Worm (Caenorhabditis elegans) whole organism, young adult: ENCODE results near the gene H04J21.1.

Source experiments
- B0035.1 ChIP-seq: sonication (generic microtip); optimal IDR thresholded peaks from 2 replicates; lab custom pipeline; 2016; ENCODE audit warnings: missing genetic modification characterization, mild to moderate bottlenecking, missing compliant biosample characterization, missing genotype, missing genetic modification reagents
- B0336.3 ChIP-seq: fragments of 200-800 bp; sonication (Bioruptor generic); IDR thresholded peaks from 2 replicates; pipeline ENCODE4 v1.3.6; 2022; ENCODE audit warnings: missing genetic modification characterization, missing compliant biosample characterization
- C06A6.2 ChIP-seq: fragments of 200-800 bp; sonication (Bioruptor generic); conservative IDR thresholded peaks from 2 replicates; pipeline ENCODE4 v1.3.6; 2022; ENCODE audit warnings: missing genetic modification characterization, missing compliant biosample characterization
- F23B12.7 ChIP-seq: sonication (generic microtip); optimal IDR thresholded peaks from 2 replicates; lab custom pipeline; 2017; ENCODE audit warnings: missing genetic modification characterization, mild to moderate bottlenecking, missing compliant biosample characterization, antibody characterized with exemption, moderate library complexity; ENCODE audit not compliant: insufficient read depth
- F52B5.7 ChIP-seq: sonication (generic microtip); optimal IDR thresholded peaks from 2 replicates; lab custom pipeline; 2016; ENCODE audit warnings: mild to moderate bottlenecking, missing genetic modification characterization, missing compliant biosample characterization
- F57C9.4 ChIP-seq: sonication (generic microtip); optimal IDR thresholded peaks from 2 replicates; lab custom pipeline; 2017; ENCODE audit warnings: mild to moderate bottlenecking, missing genetic modification characterization, missing compliant biosample characterization
- K12H6.12 ChIP-seq: fragments of 200-800 bp; sonication (Bioruptor generic); optimal IDR thresholded peaks from 2 replicates; lab custom pipeline; 2018; ENCODE audit warnings: mild to moderate bottlenecking, missing genetic modification characterization, missing compliant biosample characterization
- Y79H2A.3 ChIP-seq: fragments of 200-800 bp; sonication (Bioruptor generic); conservative IDR thresholded peaks from 2 replicates; pipeline ENCODE4 v1.3.6; 2022; ENCODE audit warnings: missing genetic modification reagents, missing genetic modification characterization, missing compliant biosample characterization
- Y95B8A.8 ChIP-seq: fragments of 200-800 bp; sonication (Bioruptor generic); IDR thresholded peaks from 2 replicates; pipeline ENCODE4 v1.3.6; 2022; ENCODE audit warnings: missing genetic modification reagents, missing genetic modification characterization, missing compliant biosample characterization
- aptf-3 ChIP-seq: fragments of 200-800 bp; sonication (Bioruptor generic); IDR thresholded peaks from 2 replicates; pipeline ENCODE4 v1.3.6; 2022; ENCODE audit warnings: missing genetic modification characterization, missing compliant biosample characterization
- atf-7 ChIP-seq: sonication (generic microtip); optimal IDR thresholded peaks from 2 replicates; lab custom pipeline; 2017; ENCODE audit warnings: mild to moderate bottlenecking, missing genetic modification characterization, missing compliant biosample characterization
- athp-1 ChIP-seq: sonication (generic microtip); optimal IDR thresholded peaks from 2 replicates; lab custom pipeline; 2017; ENCODE audit warnings: mild to moderate bottlenecking, missing genetic modification characterization, missing compliant biosample characterization
- attf-3 ChIP-seq: fragments of 200-800 bp; sonication (Bioruptor generic); conservative IDR thresholded peaks from 2 replicates; pipeline ENCODE4 v1.3.6; 2022; ENCODE audit warnings: missing genetic modification reagents, missing genetic modification characterization, missing compliant biosample characterization
- attf-5 ChIP-seq: fragments of 200-800 bp; sonication (Bioruptor generic); optimal IDR thresholded peaks from 2 replicates; lab custom pipeline; 2018; ENCODE audit warnings: mild to moderate bottlenecking, missing genetic modification characterization, missing compliant biosample characterization
- ccch-3 ChIP-seq: fragments of 200-800 bp; sonication (Bioruptor generic); optimal IDR thresholded peaks from 2 replicates; lab custom pipeline; 2018; ENCODE audit warnings: mild to moderate bottlenecking, missing genetic modification characterization, missing compliant biosample characterization
- cebp-2 ChIP-seq: fragments of 200-800 bp; sonication (Bioruptor generic); IDR thresholded peaks from 2 replicates; pipeline ENCODE4 v1.3.6; 2022; ENCODE audit warnings: missing genetic modification characterization, missing compliant biosample characterization
- dpl-1 ChIP-seq: fragments of 150-350 bp; optimal IDR thresholded peaks from 2 replicates; lab custom pipeline; 2014; ENCODE audit warnings: missing biosample characterization, missing genetic modification reagents, missing genetic modification characterization
- efl-1 ChIP-seq: fragments of 150-350 bp; optimal IDR thresholded peaks from 2 replicates; lab custom pipeline; 2014; ENCODE audit warnings: missing biosample characterization, missing genetic modification reagents, missing genetic modification characterization
- egl-44 ChIP-seq: fragments of 200-800 bp; sonication (Bioruptor generic); IDR thresholded peaks from 2 replicates; pipeline ENCODE4 v1.3.6; 2022; ENCODE audit warnings: missing genetic modification reagents, missing genetic modification characterization, missing compliant biosample characterization
- ekl-4 ChIP-seq: fragments of 200-800 bp; sonication (Bioruptor generic); IDR thresholded peaks from 2 replicates; pipeline ENCODE4 v1.3.6; 2022; ENCODE audit warnings: missing genetic modification reagents, missing genetic modification characterization, missing compliant biosample characterization
- ets-4 ChIP-seq: fragments of 200-800 bp; sonication (Bioruptor generic); optimal IDR thresholded peaks from 2 replicates; lab custom pipeline; 2018; ENCODE audit warnings: mild to moderate bottlenecking, missing genetic modification characterization, missing compliant biosample characterization
- hlh-12 ChIP-seq: sonication (generic microtip); optimal IDR thresholded peaks from 2 replicates; lab custom pipeline; 2016; ENCODE audit warnings: missing genetic modification characterization, missing compliant biosample characterization
- hmg-20 ChIP-seq: fragments of 200-800 bp; sonication (Bioruptor generic); IDR thresholded peaks from 2 replicates; pipeline ENCODE4 v1.3.6; 2022; ENCODE audit warnings: missing genetic modification reagents, missing genetic modification characterization, missing compliant biosample characterization
- let-607 ChIP-seq, 2 experiments: fragments of 200-800 bp in 1 of 2; sonication (Bioruptor generic) in 1 of 2; sonication (generic microtip) in 1 of 2; optimal IDR thresholded peaks; 2 replicates each; lab custom pipeline; 2016 to 2018; ENCODE audit warnings: mild to moderate bottlenecking in 2 of 2, missing compliant biosample characterization in 2 of 2, missing genetic modification characterization in 2 of 2, moderate library complexity in 2 of 2, missing genotype in 1 of 2
- lin-35 ChIP-seq, 3 experiments: fragments of 150-350 bp in 2 of 3; sonication (generic microtip) in 1 of 3; optimal IDR thresholded peaks; 2 replicates each; lab custom pipeline; 2014 to 2018; ENCODE audit warnings: missing biosample characterization in 3 of 3, missing genetic modification characterization in 3 of 3, missing genetic modification reagents in 3 of 3
- lin-54 ChIP-seq: fragments of 200-800 bp; sonication (Bioruptor generic); optimal IDR thresholded peaks from 2 replicates; lab custom pipeline; 2018; ENCODE audit warnings: mild to moderate bottlenecking, missing genetic modification characterization, missing compliant biosample characterization
- lsl-1 ChIP-seq: fragments of 200-800 bp; sonication (Bioruptor generic); optimal IDR thresholded peaks from 2 replicates; lab custom pipeline; 2018; ENCODE audit warnings: mild to moderate bottlenecking, missing genetic modification characterization, moderate library complexity, missing compliant biosample characterization
- mcd-1 ChIP-seq: fragments of 200-800 bp; sonication (Bioruptor generic); IDR thresholded peaks from 2 replicates; pipeline ENCODE4 v1.3.6; 2022; ENCODE audit warnings: missing genetic modification reagents, missing genetic modification characterization, missing compliant biosample characterization
- mes-4 ChIP-seq: sonication (generic microtip); optimal IDR thresholded peaks from 2 replicates; lab custom pipeline; 2016; ENCODE audit warnings: missing genotype, missing genetic modification characterization, missing compliant biosample characterization
- nfyb-1 ChIP-seq: fragments of 200-800 bp; sonication (Bioruptor generic); IDR thresholded peaks from 2 replicates; pipeline ENCODE4 v1.3.6; 2022; ENCODE audit warnings: missing genetic modification reagents, missing genetic modification characterization, missing compliant biosample characterization
- pha-4 ChIP-seq: fragments of 150-350 bp; sonication (generic microtip); optimal IDR thresholded peaks from 2 replicates; lab custom pipeline; 2014; ENCODE audit warnings: missing biosample characterization, missing genetic modification reagents, missing genetic modification characterization
- rec-8 ChIP-seq, 2 experiments: sonication (generic microtip); optimal IDR thresholded peaks; 2 replicates each; lab custom pipeline; 2016; ENCODE audit warnings: mild to moderate bottlenecking in 2 of 2, missing genetic modification characterization in 2 of 2, missing genetic modification reagents in 2 of 2, missing genotype in 2 of 2, missing biosample characterization in 1 of 2, missing compliant biosample characterization in 1 of 2, moderate library complexity in 1 of 2
- repo-1 ChIP-seq: sonication (generic microtip); optimal IDR thresholded peaks from 2 replicates; lab custom pipeline; 2017; ENCODE audit warnings: mild to moderate bottlenecking, missing genetic modification characterization, missing compliant biosample characterization
- snpc-3.4 ChIP-seq: sonication (generic microtip); optimal IDR thresholded peaks from 2 replicates; lab custom pipeline; 2017; ENCODE audit warnings: missing genetic modification characterization, mild to moderate bottlenecking, missing compliant biosample characterization, antibody characterized with exemption, moderate library complexity, missing genotype, missing genetic modification reagents
- snpc-4 ChIP-seq, 5 experiments: fragments of 150-350 bp in 1 of 5; sonication (generic microtip) in 4 of 5; optimal IDR thresholded peaks; 2 replicates each; lab custom pipeline; 2014 to 2018; ENCODE audit warnings: missing genetic modification characterization in 5 of 5, missing biosample characterization in 3 of 5, antibody characterized with exemption in 2 of 5, mild to moderate bottlenecking in 2 of 5, missing compliant biosample characterization in 2 of 5, missing genotype in 2 of 5, moderate library complexity in 2 of 5, missing genetic modification reagents in 1 of 5
- somi-1 ChIP-seq: fragments of 200-800 bp; sonication (Bioruptor generic); optimal IDR thresholded peaks from 2 replicates; lab custom pipeline; 2018; ENCODE audit warnings: mild to moderate bottlenecking, missing genetic modification characterization, missing compliant biosample characterization
- tbp1 ChIP-seq: fragments of 200-800 bp; sonication (Bioruptor generic); optimal IDR thresholded peaks from 2 replicates; lab custom pipeline; 2018; ENCODE audit warnings: mild to moderate bottlenecking, missing genetic modification characterization, missing compliant biosample characterization
- unc-62 ChIP-seq: fragments of 150-350 bp; optimal IDR thresholded peaks from 2 replicates; lab custom pipeline; 2014; ENCODE audit warnings: missing biosample characterization, missing genetic modification reagents, missing genetic modification characterization
- xnd-1 ChIP-seq: sonication (generic microtip); optimal IDR thresholded peaks from 2 replicates; lab custom pipeline; 2016; ENCODE audit warnings: missing genotype, missing genetic modification reagents, missing genetic modification characterization, missing compliant biosample characterization
- ztf-18 ChIP-seq: sonication (generic microtip); optimal IDR thresholded peaks from 2 replicates; lab custom pipeline; 2016; ENCODE audit warnings: missing genotype, mild to moderate bottlenecking, missing genetic modification characterization, missing compliant biosample characterization

Gene H04J21.1

DNA sequence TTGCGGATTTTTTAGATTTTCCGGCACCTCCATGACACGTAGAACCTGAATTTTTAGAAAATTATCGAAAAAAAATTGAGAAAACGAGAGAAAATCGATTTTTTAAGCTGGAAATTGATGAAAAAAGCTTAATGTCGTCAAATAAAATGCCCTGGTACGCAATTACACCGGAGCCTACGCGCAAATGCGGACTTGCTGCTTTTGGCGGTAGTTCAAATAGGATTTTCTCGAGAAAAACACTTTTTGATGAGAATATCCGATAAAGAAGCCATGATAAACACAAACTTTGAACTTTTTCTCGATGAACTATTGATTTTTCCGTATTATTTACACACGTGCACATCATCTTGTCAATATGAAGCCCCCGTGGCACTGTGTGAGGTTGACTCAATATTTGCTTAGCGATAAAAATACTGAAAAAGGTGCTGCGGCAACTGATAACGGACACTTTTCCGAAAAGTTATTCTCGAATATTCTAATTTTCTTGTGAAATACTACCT lies 46.4 kb upstream of the H04J21.1 start, which contains the start of the genes W04B5.5 and W04B5.3 (continued):
- no peak for TF ChIP-seq cebp-2
- no peak for TF ChIP-seq pha-4 (tag; lab: Kevin White, UChicago)
- peak; percentile 82 for TF ChIP-seq efl-1 (GFP tag; lab: Kevin White, UChicago)
- TF ChIP-seq B0035.1 (tag; lab: Kevin White, UChicago), result no peak
- TF ChIP-seq ztf-18 (tag; lab: Kevin White, UChicago), result no peak
- TF ChIP-seq unc-62 (GFP tag; lab: Kevin White, UChicago), result peak; percentile 32
- no peak for TF ChIP-seq snpc-4 (GFP tag; optimal IDR thresholded peaks at IDR 0.05; lab: Kevin White, UChicago)
- peak in 1 of 4 experiments; percentile 0 for TF ChIP-seq snpc-4 (tag; optimal IDR thresholded peaks at IDR 0.05; lab: Kevin White, UChicago)
- TF ChIP-seq mcd-1, result peak; percentile 73
- peak; percentile 80 for TF ChIP-seq dpl-1 (GFP tag; lab: Kevin White, UChicago)
- peak in 1 of 2 experiments; percentile 26 for TF ChIP-seq let-607 (tag; optimal IDR thresholded peaks at IDR 0.05; lab: Kevin White, UChicago)
- peak; percentile 31 for TF ChIP-seq tbp1

DNA sequence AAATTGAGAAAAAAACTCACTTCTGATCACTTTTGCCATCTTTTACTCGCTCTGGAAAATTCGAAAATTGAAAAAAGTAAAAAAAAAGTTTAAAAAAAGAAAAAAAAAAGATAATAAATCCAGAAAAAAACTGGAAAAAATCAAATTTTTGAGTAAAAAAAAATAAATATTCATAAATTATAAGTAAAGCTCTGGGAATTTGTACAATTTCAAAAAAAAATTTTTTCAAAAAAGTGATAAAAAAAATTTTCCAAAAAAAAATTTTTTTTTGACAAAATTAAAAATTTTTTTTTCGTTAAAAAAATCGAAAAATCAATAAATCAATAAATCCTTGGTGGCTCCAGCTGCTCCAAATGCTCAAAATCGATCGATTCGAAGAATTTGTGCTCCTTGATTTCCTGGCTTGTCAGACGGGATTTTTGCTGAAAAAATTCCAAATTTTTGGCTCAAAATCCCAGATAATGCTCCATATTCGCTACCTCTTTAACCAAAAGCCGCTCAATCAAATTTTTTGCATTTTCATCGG lies 39.2 kb upstream of the H04J21.1 start, which contains the start of gene mrpl-30:
Gene mrpl-30 (minus strand): TSS at position 51 of the 526 bp plus-strand sequence.
- TF ChIP-seq mes-4 (tag; lab: Kevin White, UChicago), result no peak
- TF ChIP-seq ekl-4 (GFP tag; lab: Robert Waterston, UW), result no peak
- no peak for TF ChIP-seq mcd-1
- TF ChIP-seq F57C9.4 (tag; lab: Kevin White, UChicago), result no peak
- TF ChIP-seq, all 124 proteins: peak for 0

DNA sequence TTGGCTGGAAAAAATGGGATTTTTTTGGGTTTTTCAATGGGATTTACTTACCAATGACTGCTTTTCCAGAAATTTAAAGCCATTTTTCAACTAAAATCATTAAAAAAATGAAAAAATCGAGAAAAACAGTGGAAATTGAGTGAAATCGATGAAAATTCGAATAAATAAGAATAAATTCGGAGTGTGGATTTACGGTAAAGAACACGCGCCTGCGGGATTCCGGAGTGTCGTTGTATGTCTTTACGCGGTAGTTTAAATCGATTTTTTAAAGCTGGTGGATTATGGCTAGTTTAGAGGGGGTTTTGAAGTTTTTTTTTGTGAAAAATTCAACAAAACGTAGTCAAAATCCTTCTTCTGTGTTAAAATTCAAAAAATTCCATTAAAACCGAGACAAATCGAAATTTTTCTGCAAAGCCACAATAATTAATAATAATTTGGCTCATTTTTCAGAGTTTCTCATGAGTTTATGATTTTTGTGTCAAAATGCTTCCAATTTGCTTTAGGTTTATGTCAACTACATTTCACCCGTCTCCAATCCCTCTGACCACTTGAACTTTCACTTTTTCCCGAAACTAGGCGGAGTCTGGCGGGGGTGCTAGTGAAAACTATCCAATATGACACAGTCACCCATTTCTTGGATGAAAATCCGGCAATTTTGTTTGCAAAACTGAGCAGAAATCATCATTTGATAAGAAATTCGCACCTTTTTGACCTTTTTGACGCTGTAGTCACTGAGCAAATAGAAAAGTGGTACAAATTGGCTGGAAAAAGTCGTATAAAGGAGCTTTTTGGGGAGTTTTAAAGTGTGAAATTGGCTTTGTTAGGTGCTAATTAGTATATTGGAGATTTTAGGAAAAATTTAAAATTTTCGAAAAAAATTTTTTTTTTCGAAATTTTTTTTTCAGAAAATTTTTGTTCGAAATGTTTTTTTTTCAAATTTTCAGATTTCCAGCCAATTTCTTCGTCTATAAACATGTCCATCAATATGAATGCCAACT lies 29.7 kb upstream of the H04J21.1 start, which contains the start of the genes cic-1 and strm-1:
Gene cic-1 (minus strand): TSS at position 96 of the 998 bp plus-strand sequence.
Gene strm-1 (plus strand): TSS at position 945 of the 998 bp plus-strand sequence.
- TF ChIP-seq lin-54 (GFP tag; lab: Kevin White, UChicago) (peak; percentile 75), hmg-20 (GFP tag; lab: Robert Waterston, UW) (no peak), atf-7 (tag; lab: Kevin White, UChicago) (no peak), athp-1 (tag; lab: Kevin White, UChicago) (no peak), lsl-1 (GFP tag; lab: Kevin White, UChicago) (peak; percentile 17), nfyb-1 (GFP tag; lab: Robert Waterston, UW) (no peak), Y95B8A.8 (GFP tag; lab: Robert Waterston, UW) (no peak), ztf-18 (tag; lab: Kevin White, UChicago) (no peak), F52B5.7 (tag; lab: Kevin White, UChicago) (no peak), attf-5 (GFP tag; lab: Kevin White, UChicago) (peak; percentile 33), egl-44 (GFP tag; lab: Robert Waterston, UW) (no peak), dpl-1 (GFP tag; lab: Kevin White, UChicago) (peak; percentile 52), B0336.3 (no peak), snpc-4 (GFP tag; optimal IDR thresholded peaks at IDR 0.05; lab: Kevin White, UChicago) (no peak), snpc-4 (tag; optimal IDR thresholded peaks at IDR 0.05; lab: Kevin White, UChicago) (no peak), ccch-3 (GFP tag; lab: Kevin White, UChicago) (no peak), repo-1 (tag; lab: Kevin White, UChicago) (no peak), Y79H2A.3 (GFP tag; lab: Robert Waterston, UW) (no peak), C06A6.2 (no peak), ets-4 (GFP tag; lab: Kevin White, UChicago) (no peak), cebp-2 (no peak), aptf-3 (GFP tag; lab: Robert Waterston, UW) (no peak), rec-8 (tag; optimal IDR thresholded peaks at IDR 0.05; lab: Kevin White, UChicago) (no peak), K12H6.12 (tag; lab: Kevin White, UChicago) (no peak), xnd-1 (tag; lab: Kevin White, UChicago) (no peak), somi-1 (GFP tag; lab: Kevin White, UChicago) (no peak), F23B12.7 (tag; lab: Kevin White, UChicago) (peak; percentile 17), snpc-3.4 (tag; lab: Kevin White, UChicago) (no peak), efl-1 (GFP tag; lab: Kevin White, UChicago) (peak; percentile 51), lin-35 (GFP tag; optimal IDR thresholded peaks at IDR 0.05; lab: Kevin White, UChicago) (peak in 2 of 3 experiments; percentile 5 to 72), attf-3 (GFP tag; lab: Robert Waterston, UW) (peak; percentile 98), hlh-12 (tag; lab: Kevin White, UChicago) (no peak)
